Worm (Caenorhabditis elegans) whole organism, L4/young adult: ENCODE results near the gene rpl-37.

ENCODE experiments used
- W03F9.2 ChIP-seq: fragments of 150-350 bp; optimal IDR thresholded peaks from 2 replicates; lab custom pipeline; 2014; ENCODE audit warnings: missing biosample characterization, missing genetic modification characterization
- dao-5 ChIP-seq: sonication (generic microtip); optimal IDR thresholded peaks from 2 replicates; lab custom pipeline; 2016; ENCODE audit warnings: missing genotype, missing genetic modification characterization, moderate library complexity, missing compliant biosample characterization
- him-1 ChIP-seq: sonication (generic microtip); optimal IDR thresholded peaks from 2 replicates; lab custom pipeline; 2016; ENCODE audit warnings: missing genotype, missing genetic modification reagents, missing genetic modification characterization, missing compliant biosample characterization

rpl-37 gene

ce11 chrIII:3528342-3528741, at the start of gene rpl-37:
Gene rpl-37 (plus strand): TSS chrIII:3528642.
- TF ChIP-seq dao-5 (tag; lab: Kevin White, UChicago) (no peak), him-1 (tag; lab: Kevin White, UChicago) (no peak), W03F9.2 (tag; lab: Kevin White, UChicago) (no peak)

DNA sequence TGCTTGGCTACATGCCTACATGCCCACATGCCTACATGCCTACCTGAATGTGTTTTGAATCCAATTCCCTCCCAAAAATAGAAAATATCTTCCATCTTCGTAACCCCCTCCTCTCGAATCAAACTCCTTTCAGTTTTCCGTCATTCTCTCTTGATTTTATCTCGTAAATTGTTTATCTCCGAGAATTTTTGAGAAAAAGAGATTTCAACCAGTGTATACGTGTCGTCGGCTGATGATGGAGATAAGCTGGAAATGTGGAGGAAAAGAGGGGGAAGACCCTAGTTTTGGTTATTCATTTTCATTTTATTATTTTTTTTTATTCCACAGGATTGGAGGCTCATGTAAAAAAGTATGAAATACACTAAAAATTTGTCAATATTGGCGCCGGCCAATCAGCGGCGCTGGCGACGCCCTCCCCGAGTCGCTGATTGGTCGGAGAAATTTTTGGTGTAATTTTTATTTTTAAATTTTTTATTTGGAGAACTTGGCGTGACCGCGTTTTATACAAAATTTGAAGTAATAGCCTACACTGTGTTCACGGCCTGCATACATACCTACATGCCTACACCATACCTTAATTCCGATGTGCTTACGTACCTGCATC, 49.5 kb upstream of the rpl-37 start:
- TF ChIP-seq dao-5 (tag; lab: Kevin White, UChicago) (no peak), him-1 (tag; lab: Kevin White, UChicago) (no peak)

DNA sequence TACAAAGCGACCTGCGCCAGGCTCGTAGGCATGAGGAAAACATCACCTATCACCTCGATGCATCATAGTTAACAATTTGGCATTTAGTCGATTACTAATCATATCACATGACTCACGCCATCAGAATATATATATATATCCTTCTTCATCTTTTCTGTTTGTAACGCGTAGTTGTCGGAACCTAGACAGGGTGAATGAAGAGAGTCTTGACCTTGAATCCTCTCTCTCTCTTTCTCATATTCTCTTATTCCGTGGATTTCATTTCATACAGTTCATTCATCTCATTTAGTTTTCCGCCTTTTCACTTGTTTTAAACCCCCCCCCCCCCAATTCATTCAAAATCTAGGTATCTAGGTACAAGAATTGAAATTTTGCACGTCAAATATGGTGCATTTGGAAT, 48.2 kb upstream of the rpl-37 start:
- no peak for TF ChIP-seq dao-5 (tag; lab: Kevin White, UChicago)
- TF ChIP-seq W03F9.2 (tag; lab: Kevin White, UChicago) = no peak
- no peak for TF ChIP-seq him-1 (tag; lab: Kevin White, UChicago)

DNA sequence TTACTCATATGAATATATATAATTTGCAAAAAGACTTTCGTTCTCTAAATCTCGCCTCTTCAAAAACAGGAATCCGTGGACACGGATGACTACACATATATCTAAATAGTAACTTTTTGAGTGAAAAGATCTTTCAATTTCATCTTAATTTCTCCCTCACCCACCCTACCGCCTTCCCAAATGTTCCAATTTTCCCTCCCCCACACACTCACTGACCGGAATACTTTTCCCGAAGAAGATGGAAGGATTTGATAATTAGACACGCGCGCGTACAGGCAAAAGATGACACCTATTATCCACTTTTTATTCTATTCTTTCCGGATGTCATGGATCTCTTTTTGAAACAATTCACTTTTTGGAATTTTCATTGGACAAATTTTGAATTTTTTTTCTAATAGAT, 47.5 kb upstream of the rpl-37 start:
- TF ChIP-seq dao-5 (tag; lab: Kevin White, UChicago) = no peak
- no peak for TF ChIP-seq him-1 (tag; lab: Kevin White, UChicago)
- TF ChIP-seq W03F9.2 (tag; lab: Kevin White, UChicago) = no peak

DNA sequence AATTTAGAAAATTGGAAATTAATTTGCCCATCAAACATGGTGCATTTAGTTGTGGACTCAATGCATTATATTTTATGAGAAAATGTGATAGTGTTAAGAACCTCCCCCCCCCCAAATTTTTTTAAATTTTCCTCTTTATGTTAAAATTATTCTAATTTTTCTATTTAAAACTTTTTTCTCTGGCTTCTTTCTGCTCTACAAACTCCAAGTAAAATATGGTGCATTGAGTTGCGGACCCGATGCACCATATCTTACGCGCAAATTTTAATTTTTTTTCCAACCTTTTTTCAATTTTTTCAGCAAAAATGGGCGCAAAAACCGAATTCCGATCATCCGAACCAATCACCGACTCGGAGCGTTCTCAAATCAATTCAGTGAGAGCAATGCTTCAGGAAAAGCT, 46.2 kb upstream of the rpl-37 start, which contains the start of gene C34C12.6:
Gene C34C12.6, plus strand, starts transcription at position 301 of the 400 bp plus-strand sequence.
- TF ChIP-seq him-1 (tag; lab: Kevin White, UChicago) (no peak), W03F9.2 (tag; lab: Kevin White, UChicago) (no peak), dao-5 (tag; lab: Kevin White, UChicago) (no peak)

ce11 chrIII:3484995-3485394, 43.4 kb upstream of the rpl-37 start:
- TF ChIP-seq dao-5 (tag; lab: Kevin White, UChicago) (no peak), W03F9.2 (tag; lab: Kevin White, UChicago) (no peak), him-1 (tag; lab: Kevin White, UChicago) (no peak)

- no peak for TF ChIP-seq W03F9.2 (tag; lab: Kevin White, UChicago)
- no peak for TF ChIP-seq dao-5 (tag; lab: Kevin White, UChicago)
Measured at ce11 chrIII:3486055-3486454, 42.4 kb upstream of the rpl-37 start.

DNA sequence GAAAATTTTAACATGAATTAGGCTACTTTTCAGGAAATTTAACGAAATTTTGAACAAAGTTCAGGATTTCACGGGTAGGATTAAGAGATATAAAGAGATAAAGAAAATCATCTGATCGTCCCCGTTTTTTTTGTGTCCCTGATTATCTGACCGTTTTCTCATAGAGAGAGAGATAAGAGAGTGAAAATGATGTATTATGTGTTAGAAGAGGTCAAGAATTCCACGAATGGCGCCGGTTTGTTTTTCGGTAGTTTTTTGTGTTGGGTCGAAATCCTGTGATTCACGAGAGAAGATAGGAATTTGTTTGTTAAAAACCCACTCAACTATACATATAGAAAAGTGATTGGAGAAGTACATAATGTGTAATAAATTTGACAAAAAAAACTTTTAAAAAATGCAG, 41.3 kb upstream of the rpl-37 start:
- TF ChIP-seq dao-5 (tag; lab: Kevin White, UChicago) = no peak

- TF ChIP-seq him-1 (tag; lab: Kevin White, UChicago) (no peak), W03F9.2 (tag; lab: Kevin White, UChicago) (no peak), dao-5 (tag; lab: Kevin White, UChicago) (no peak)
Measured at ce11 chrIII:3488224-3488623, 40.2 kb upstream of the rpl-37 start, which contains the start of gene C34C12.7. Gene C34C12.7 (minus strand): TSS chrIII:3488341.

DNA sequence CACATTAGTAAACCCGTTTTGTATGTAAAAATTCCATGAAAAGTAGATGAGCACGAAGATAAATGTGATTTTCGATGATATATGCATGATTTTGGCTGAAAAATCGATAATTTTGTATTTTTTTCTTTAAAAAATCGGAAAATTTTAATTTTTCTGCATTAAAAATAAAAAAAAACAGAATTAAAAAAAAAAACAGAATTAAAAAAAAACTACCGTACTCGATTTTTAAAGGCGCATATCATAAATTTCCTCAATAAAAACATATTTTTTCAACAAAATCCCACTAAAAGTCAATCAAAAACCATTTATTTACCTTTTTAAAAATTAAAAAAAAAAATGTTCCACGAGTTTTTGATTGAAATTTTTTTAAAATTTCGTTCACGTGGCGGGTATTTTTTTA, 35.3 kb upstream of the rpl-37 start, which contains the start of gene gly-14:
Gene gly-14, minus strand, starts transcription at position 101 of the 400 bp plus-strand sequence.
- TF ChIP-seq him-1 (tag; lab: Kevin White, UChicago) = no peak

DNA sequence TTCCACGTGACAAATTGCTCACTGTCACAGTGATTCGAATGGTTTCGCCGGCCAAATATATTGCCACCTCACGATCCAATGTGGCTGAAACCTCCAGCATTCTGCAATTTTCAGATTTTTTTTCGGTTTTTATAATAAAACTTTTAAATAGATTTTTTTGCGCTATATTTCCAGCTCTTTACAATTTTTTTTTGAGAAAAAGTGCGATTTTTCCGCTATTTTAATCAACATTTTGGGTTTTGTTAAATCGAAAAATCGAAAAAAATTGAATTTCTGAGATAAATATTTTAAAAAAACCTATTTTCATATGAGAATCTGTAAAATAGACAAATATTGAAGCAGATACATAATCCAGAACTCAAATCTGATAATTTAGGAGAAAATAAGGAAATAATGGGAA, 29.5 kb upstream of the rpl-37 start, which contains the start of gene M01F1.9:
Gene M01F1.9, minus strand, starts transcription at position 101 of the 400 bp plus-strand sequence.
- TF ChIP-seq dao-5 (tag; lab: Kevin White, UChicago) = no peak
- no peak for TF ChIP-seq W03F9.2 (tag; lab: Kevin White, UChicago)
- TF ChIP-seq him-1 (tag; lab: Kevin White, UChicago) = no peak

ce11 chrIII:3499850-3500249, 28.6 kb upstream of the rpl-37 start:
- TF ChIP-seq dao-5 (tag; lab: Kevin White, UChicago) = no peak
- TF ChIP-seq him-1 (tag; lab: Kevin White, UChicago) = no peak
- TF ChIP-seq W03F9.2 (tag; lab: Kevin White, UChicago) = no peak

ce11 chrIII:3502215-3502838, 26.1 kb upstream of the rpl-37 start, which contains the start of gene M01F1.8:
Gene M01F1.8 (minus strand): TSS chrIII:3502549.
- TF ChIP-seq W03F9.2 (tag; lab: Kevin White, UChicago) (no peak), dao-5 (tag; lab: Kevin White, UChicago) (no peak), him-1 (tag; lab: Kevin White, UChicago) (no peak)

- no peak for TF ChIP-seq him-1 (tag; lab: Kevin White, UChicago)
- no peak for TF ChIP-seq W03F9.2 (tag; lab: Kevin White, UChicago)
- TF ChIP-seq dao-5 (tag; lab: Kevin White, UChicago) = no peak
Measured at ce11 chrIII:3503286-3503685, 25.2 kb upstream of the rpl-37 start, which contains the start of gene rpl-16. Gene rpl-16 (minus strand): TSS chrIII:3503604.
